Worm (Caenorhabditis elegans): Measurements from ENCODE around the gene F13B12.2.

- TF ChIP-seq dmd-6 (GFP tag; IDR thresholded peaks at IDR 0.05): no peak
- TF ChIP-seq daf-8 (GFP tag; IDR thresholded peaks at IDR 0.05): no peak
- TF ChIP-seq dpl-1 (GFP tag; optimal IDR thresholded peaks at IDR 0.05): no peak
- TF ChIP-seq jun-1 (tag; optimal IDR thresholded peaks at IDR 0.05): no peak
- no peak for TF ChIP-seq lin-39 (tag; optimal IDR thresholded peaks at IDR 0.05)
- no peak for TF ChIP-seq nhr-28 (tag; optimal IDR thresholded peaks at IDR 0.05)
- no peak for TF ChIP-seq egl-27 (tag; optimal IDR thresholded peaks at IDR 0.05)
- no peak for TF ChIP-seq lsy-2 (tag; optimal IDR thresholded peaks at IDR 0.05)
These were observed 30.7 kb downstream of the F13B12.2 start for ce11 chrIV:10398244-10398643.

All from whole organism, L4 larva.